Fruit fly (Drosophila melanogaster) whole organism, pupa: Measurements from ENCODE around the gene CG42813.

Experiments
- CG12605 ChIP-seq: fragments of 200-800 bp; sonication (Bioruptor generic); IDR thresholded peaks from 2 replicates; pipeline ENCODE4 v1.3.6; 2022; ENCODE audit warnings: missing biosample characterization, missing genetic modification characterization
- CG13204 ChIP-seq: fragments of 200-800 bp; sonication (Bioruptor generic); optimal IDR thresholded peaks from 2 replicates; lab custom pipeline; 2018; ENCODE audit warnings: missing biosample characterization, mild to moderate bottlenecking, missing genetic modification characterization, moderate library complexity
- CG17806 ChIP-seq: fragments of 200-800 bp; sonication (Bioruptor generic); optimal IDR thresholded peaks from 2 replicates; lab custom pipeline; 2018; ENCODE audit warnings: missing biosample characterization, mild to moderate bottlenecking, missing genetic modification characterization, moderate library complexity
- CG32121 ChIP-seq: fragments of 200-800 bp; sonication (Bioruptor generic); IDR thresholded peaks from 2 replicates; pipeline ENCODE4 v1.3.6; 2022; ENCODE audit warnings: missing biosample characterization, missing genetic modification characterization
- CG34367 ChIP-seq: fragments of 200-800 bp; sonication (Bioruptor generic); optimal IDR thresholded peaks from 2 replicates; lab custom pipeline; 2018; ENCODE audit warnings: missing biosample characterization, mild to moderate bottlenecking, missing genetic modification characterization
- CG9948 ChIP-seq: fragments of 200-800 bp; sonication (Bioruptor generic); optimal IDR thresholded peaks from 2 replicates; lab custom pipeline; 2018; ENCODE audit warnings: missing biosample characterization, mild to moderate bottlenecking, missing genetic modification characterization, moderate library complexity
- EcR ChIP-seq: fragments of 200-800 bp; sonication (Bioruptor generic); optimal IDR thresholded peaks from 3 replicates; lab custom pipeline; 2019; ENCODE audit warnings: missing biosample characterization, missing genetic modification characterization, mild to moderate bottlenecking, moderate library complexity, missing genetic modification reagents
- Ets98B ChIP-seq: fragments of 200-800 bp; sonication (Bioruptor generic); IDR thresholded peaks from 2 replicates; pipeline ENCODE4 v1.3.6; 2022; ENCODE audit warnings: missing biosample characterization, missing genetic modification characterization
- Pif1B ChIP-seq: fragments of 200-800 bp; sonication (Bioruptor generic); optimal IDR thresholded peaks from 3 replicates; lab custom pipeline; 2016; ENCODE audit warnings: missing biosample characterization, missing genetic modification characterization
- fd96Ca ChIP-seq: fragments of 200-800 bp; sonication (Bioruptor generic); IDR thresholded peaks from 3 replicates; pipeline ENCODE4 v1.3.6; 2022; ENCODE audit warnings: missing biosample characterization, missing genetic modification characterization

DNA sequence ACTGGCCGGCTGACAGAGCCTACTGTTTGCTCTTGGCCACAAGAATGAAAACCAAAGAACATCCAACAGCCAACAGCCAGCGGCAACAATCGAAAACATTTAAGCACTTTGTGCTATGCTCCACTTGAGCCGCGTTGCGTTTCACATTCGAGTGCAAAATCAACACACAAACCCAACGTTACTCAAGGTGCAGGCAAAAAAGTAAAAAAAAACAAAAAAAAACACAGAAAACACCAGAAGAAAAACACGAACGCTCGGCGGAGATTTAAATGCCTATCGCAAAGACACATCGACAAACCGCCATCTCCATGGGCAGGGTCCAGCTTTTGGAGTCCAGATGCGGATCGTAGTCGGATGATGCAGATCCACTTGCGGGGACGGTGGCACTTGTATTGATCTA, 24.5 kb downstream of the CG42813 start:
- TF ChIP-seq CG9948 (tag; lab: Kevin White, UChicago) = no peak
- TF ChIP-seq EcR (GFP tag; lab: Kevin White, UChicago) = no peak
- TF ChIP-seq CG32121 (GFP tag; lab: Robert Waterston, UW) = no peak
- no peak for TF ChIP-seq Ets98B (GFP tag; lab: Robert Waterston, UW)
- TF ChIP-seq CG34367 (tag; lab: Kevin White, UChicago) = no peak
- TF ChIP-seq Pif1B (GFP tag; lab: Kevin White, UChicago) = no peak
- TF ChIP-seq fd96Ca (GFP tag; lab: Robert Waterston, UW) = no peak
- no peak for TF ChIP-seq CG17806 (tag; lab: Kevin White, UChicago)
- TF ChIP-seq CG12605 = no peak
- no peak for TF ChIP-seq CG13204 (GFP tag; lab: Kevin White, UChicago)
